Fruit fly (Drosophila melanogaster): Measurements from ENCODE around the gene Pa1.

Pa1 gene

dm6 chrX:11379747-11380146 lies 20.7 kb downstream of the Pa1 start:
- no peak for TF ChIP-seq CG17801 (GFP tag; optimal IDR thresholded peaks at IDR 0.05; ENCODE audit: partially characterized antibody)

dm6 chrX:11382588-11382987 lies 23.6 kb downstream of the Pa1 start:
- TF ChIP-seq CG17801 (GFP tag; optimal IDR thresholded peaks at IDR 0.05; ENCODE audit: partially characterized antibody) = no peak

DNA sequence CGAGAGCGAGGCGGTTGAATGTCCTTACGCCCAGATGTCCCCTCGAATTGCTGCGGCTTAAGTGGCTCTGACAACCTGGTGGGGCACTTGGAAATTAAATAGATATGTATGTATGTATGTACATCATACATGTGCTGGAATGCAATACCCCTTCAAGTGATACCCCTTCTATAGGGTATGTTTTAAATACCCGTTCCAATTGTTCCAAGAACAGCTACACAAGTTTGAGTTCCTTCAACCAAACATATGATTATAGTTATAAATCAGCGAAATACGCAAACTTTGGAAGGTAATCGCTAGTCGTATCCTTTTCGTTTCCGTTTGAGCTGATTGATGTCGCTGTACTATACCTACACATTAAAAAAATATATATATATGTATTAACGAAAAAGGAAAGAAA lies 24.5 kb downstream of the Pa1 start:
- TF ChIP-seq CG17801 (GFP tag; optimal IDR thresholded peaks at IDR 0.05; ENCODE audit: partially characterized antibody) = no peak

- TF ChIP-seq CG17801 (GFP tag; optimal IDR thresholded peaks at IDR 0.05; ENCODE audit: partially characterized antibody) = no peak
These were observed 25.0 kb downstream of the Pa1 start for dm6 chrX:11384023-11384444.

dm6 chrX:11385498-11385897 lies 26.5 kb downstream of the Pa1 start:
- no peak for TF ChIP-seq CG17801 (GFP tag; optimal IDR thresholded peaks at IDR 0.05; ENCODE audit: partially characterized antibody)

dm6 chrX:11389494-11390447 lies 30.7 kb downstream of the Pa1 start:
- TF ChIP-seq CG17801 (GFP tag; optimal IDR thresholded peaks at IDR 0.05; ENCODE audit: partially characterized antibody) = peak; percentile 50

dm6 chrX:11390625-11391363 lies 31.8 kb downstream of the Pa1 start:
- peak; percentile 46 for TF ChIP-seq CG17801 (GFP tag; optimal IDR thresholded peaks at IDR 0.05; ENCODE audit: partially characterized antibody)

- no peak for TF ChIP-seq CG17801 (GFP tag; optimal IDR thresholded peaks at IDR 0.05; ENCODE audit: partially characterized antibody)
These were observed 32.4 kb downstream of the Pa1 start for dm6 chrX:11391364-11391915.

- no peak for TF ChIP-seq CG17801 (GFP tag; optimal IDR thresholded peaks at IDR 0.05; ENCODE audit: partially characterized antibody)
These were observed 34.1 kb downstream of the Pa1 start for dm6 chrX:11393003-11393620.

dm6 chrX:11404247-11404646 lies 45.2 kb downstream of the Pa1 start:
- no peak for TF ChIP-seq CG17801 (GFP tag; optimal IDR thresholded peaks at IDR 0.05; ENCODE audit: partially characterized antibody)

DNA sequence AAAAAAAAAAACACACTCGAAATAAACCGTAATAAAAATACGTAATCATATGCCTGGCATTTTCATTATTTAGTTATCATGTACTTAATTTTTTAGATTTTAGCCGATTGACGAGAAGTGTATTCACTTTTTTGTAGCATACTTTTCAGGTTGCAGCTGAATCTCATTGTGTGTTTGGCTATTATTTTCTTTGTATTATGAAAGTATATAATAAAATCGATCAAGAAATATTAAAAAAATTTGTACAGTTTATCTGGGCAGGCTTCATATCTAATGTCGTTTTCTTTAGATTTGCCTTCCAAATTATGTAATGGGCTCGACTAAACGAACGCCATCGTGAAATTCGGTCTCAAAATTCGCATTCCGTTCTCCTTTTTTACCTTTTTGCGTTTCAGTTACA lies 50.6 kb downstream of the Pa1 start, which contains the start of gene CG15196:
TSS of gene CG15196 (plus strand) at position 301 of the 400 bp plus-strand sequence.
- TF ChIP-seq CG17801 (GFP tag; optimal IDR thresholded peaks at IDR 0.05; ENCODE audit: partially characterized antibody) = no peak

Measured in ovary, adult (tissue).